Worm (Caenorhabditis elegans): Measurements from ENCODE around the gene lmtr-2.

The lmtr-2 gene

ce11 chrV:8013901-8014388, 3.0 kb upstream of the lmtr-2 start, which contains the start of gene Y97E10AR.6:
Y97E10AR.6 (minus strand) TSS chrV:8013951.
- TF ChIP-seq unc-120 (tag; optimal IDR thresholded peaks at IDR 0.05; ENCODE audit: poor library complexity, severe bottlenecking) (peak; percentile 28), snpc-4 (tag; optimal IDR thresholded peaks at IDR 0.05) (no peak), nhr-28 (tag; optimal IDR thresholded peaks at IDR 0.05) (no peak), pha-4 (tag; optimal IDR thresholded peaks at IDR 0.05) (no peak), ztf-11 (tag; optimal IDR thresholded peaks at IDR 0.05) (no peak), ces-1 (GFP tag; optimal IDR thresholded peaks at IDR 0.05) (peak; percentile 47), sem-2 (GFP tag; optimal IDR thresholded peaks at IDR 0.05) (no peak)

ce11 chrV:8012032-8012431, 1.1 kb upstream of the lmtr-2 start, which contains the start of gene rpb-9:
rpb-9 (minus strand) TSS chrV:8012345.
- TF ChIP-seq ceh-43 (GFP tag; optimal IDR thresholded peaks at IDR 0.05) (no peak), unc-39 (tag; optimal IDR thresholded peaks at IDR 0.05) (no peak), drap-1 (GFP tag; optimal IDR thresholded peaks at IDR 0.05) (no peak), nhr-237 (tag; optimal IDR thresholded peaks at IDR 0.05) (no peak), M03D4.4 (tag; optimal IDR thresholded peaks at IDR 0.05) (no peak), blmp-1 (tag; optimal IDR thresholded peaks at IDR 0.05) (no peak), mab-5 (tag; optimal IDR thresholded peaks at IDR 0.05) (no peak), ces-1 (GFP tag; optimal IDR thresholded peaks at IDR 0.05) (no peak), nhr-2 (tag; optimal IDR thresholded peaks at IDR 0.05) (no peak), sem-2 (GFP tag; optimal IDR thresholded peaks at IDR 0.05) (no peak), elt-1 (tag; optimal IDR thresholded peaks at IDR 0.05; ENCODE audit: borderline replicate concordance, insufficient read depth) (no peak), unc-62 (GFP tag; optimal IDR thresholded peaks at IDR 0.05) (no peak), lsy-2 (tag; optimal IDR thresholded peaks at IDR 0.05) (no peak)

- TF ChIP-seq ztf-11 (tag; optimal IDR thresholded peaks at IDR 0.05) (no peak), ceh-43 (GFP tag; optimal IDR thresholded peaks at IDR 0.05) (no peak), nhr-12 (tag; optimal IDR thresholded peaks at IDR 0.05) (no peak), sptf-1 (tag; optimal IDR thresholded peaks at IDR 0.05) (no peak), sem-2 (GFP tag; optimal IDR thresholded peaks at IDR 0.05) (no peak), elt-3 (tag; optimal IDR thresholded peaks at IDR 0.05) (no peak), bed-3 (GFP tag; optimal IDR thresholded peaks at IDR 0.05) (no peak), elt-1 (tag; optimal IDR thresholded peaks at IDR 0.05; ENCODE audit: borderline replicate concordance, insufficient read depth) (no peak), unc-62 (GFP tag; optimal IDR thresholded peaks at IDR 0.05) (no peak), ces-1 (GFP tag; optimal IDR thresholded peaks at IDR 0.05) (no peak), nhr-237 (tag; optimal IDR thresholded peaks at IDR 0.05) (no peak), unc-120 (tag; optimal IDR thresholded peaks at IDR 0.05; ENCODE audit: poor library complexity, severe bottlenecking) (no peak), flh-1 (GFP tag; optimal IDR thresholded peaks at IDR 0.05) (no peak), ceh-39 (tag; optimal IDR thresholded peaks at IDR 0.05) (no peak), cnd-1 (tag; optimal IDR thresholded peaks at IDR 0.05) (no peak), lin-13 (tag; optimal IDR thresholded peaks at IDR 0.05) (no peak), ceh-83 (GFP tag; optimal IDR thresholded peaks at IDR 0.05) (no peak), M03D4.4 (tag; optimal IDR thresholded peaks at IDR 0.05) (no peak), drap-1 (GFP tag; optimal IDR thresholded peaks at IDR 0.05) (no peak)
Measured at ce11 chrV:8010103-8010502, 803 bp downstream of the lmtr-2 start, which contains the start of gene Y97E10AR.4. Y97E10AR.4 (minus strand) TSS chrV:8010233.

- TF ChIP-seq zip-8 (tag; optimal IDR thresholded peaks at IDR 0.05) (no peak), nhr-2 (tag; optimal IDR thresholded peaks at IDR 0.05) (no peak), flh-1 (GFP tag; optimal IDR thresholded peaks at IDR 0.05) (no peak), ces-1 (GFP tag; optimal IDR thresholded peaks at IDR 0.05) (peak; percentile 73), M03D4.4 (tag; optimal IDR thresholded peaks at IDR 0.05) (no peak), ceh-43 (GFP tag; optimal IDR thresholded peaks at IDR 0.05) (no peak)
Measured at ce11 chrV:8007460-8008292, 3.2 kb downstream of the lmtr-2 start, which contains the start of gene Y97E10AR.3. Y97E10AR.3 (minus strand) TSS chrV:8007510.

- no peak for TF ChIP-seq M03D4.4 (tag; optimal IDR thresholded peaks at IDR 0.05)
- TF ChIP-seq lsy-2 (tag; optimal IDR thresholded peaks at IDR 0.05), result no peak
- TF ChIP-seq ztf-11 (tag; optimal IDR thresholded peaks at IDR 0.05), result no peak
- TF ChIP-seq drap-1 (GFP tag; optimal IDR thresholded peaks at IDR 0.05), result no peak
- no peak for TF ChIP-seq unc-62 (GFP tag; optimal IDR thresholded peaks at IDR 0.05)
- TF ChIP-seq nhr-12 (tag; optimal IDR thresholded peaks at IDR 0.05), result no peak
- TF ChIP-seq nhr-2 (tag; optimal IDR thresholded peaks at IDR 0.05), result no peak
- no peak for TF ChIP-seq ceh-39 (tag; optimal IDR thresholded peaks at IDR 0.05)
- no peak for TF ChIP-seq bed-3 (GFP tag; optimal IDR thresholded peaks at IDR 0.05)
- no peak for TF ChIP-seq tbx-8 (GFP tag; optimal IDR thresholded peaks at IDR 0.05)
- no peak for TF ChIP-seq ceh-83 (GFP tag; optimal IDR thresholded peaks at IDR 0.05)
- no peak for TF ChIP-seq pha-4 (tag; optimal IDR thresholded peaks at IDR 0.05)
- no peak for TF ChIP-seq unc-120 (tag; optimal IDR thresholded peaks at IDR 0.05; ENCODE audit: poor library complexity, severe bottlenecking)
- TF ChIP-seq cnd-1 (tag; optimal IDR thresholded peaks at IDR 0.05), result no peak
- TF ChIP-seq elt-1 (tag; optimal IDR thresholded peaks at IDR 0.05; ENCODE audit: borderline replicate concordance, insufficient read depth), result no peak
- no peak for TF ChIP-seq ceh-43 (GFP tag; optimal IDR thresholded peaks at IDR 0.05)
Measured at ce11 chrV:8005000-8005399, 5.9 kb downstream of the lmtr-2 start, which contains the start of gene Y97E10AR.8. Y97E10AR.8 (plus strand) TSS chrV:8005300.

Measured in whole organism, mixed stage, embryonic.